Fruit fly (Drosophila melanogaster): ENCODE measurements around the gene CG43703.
A peak's percentile ranks its signal among the peaks of the same experiment; 100 is the strongest.

DNA sequence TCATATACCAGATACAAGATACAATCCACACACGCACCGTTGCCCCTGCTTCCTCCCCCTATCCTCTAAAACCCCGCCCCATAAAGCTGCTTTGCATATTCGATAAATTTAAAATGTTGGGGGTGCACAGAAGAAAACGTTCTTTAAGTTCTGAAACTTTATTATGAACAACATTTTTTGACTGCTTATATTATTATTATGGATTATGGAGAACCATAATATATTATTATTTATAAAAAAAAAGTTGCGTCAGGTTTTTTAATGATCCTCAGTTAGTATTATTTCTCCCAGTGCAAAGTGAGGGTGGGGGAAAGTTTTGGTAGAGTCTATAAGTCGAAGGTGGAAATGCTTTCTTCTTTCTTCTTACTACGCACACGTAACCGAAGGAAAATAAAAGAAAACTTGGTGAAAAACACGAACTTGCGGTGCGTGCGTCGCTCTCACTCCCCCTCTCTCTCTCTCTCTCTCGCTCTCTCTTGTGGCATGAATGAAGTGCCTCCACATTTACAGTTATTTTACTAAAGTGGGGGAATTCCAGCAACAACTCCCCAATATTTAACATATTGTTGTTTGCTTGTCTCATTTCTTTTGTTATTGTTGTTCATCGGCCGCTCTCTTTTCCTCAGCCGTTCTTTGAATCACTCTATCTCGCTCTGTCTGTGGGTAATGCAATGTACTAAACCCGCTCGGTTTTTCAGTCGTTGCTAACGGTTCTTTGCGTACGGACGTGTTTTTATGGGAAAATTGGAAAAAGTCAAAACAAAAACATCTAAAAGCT lies 24.2 kb downstream of the CG43703 start:
- TF ChIP-seq psq (optimal IDR thresholded peaks at IDR 0.05) (no peak), Dll (optimal IDR thresholded peaks at IDR 0.05) (no peak), CG8478 (optimal IDR thresholded peaks at IDR 0.05) (peak; percentile 1), usp (GFP tag; optimal IDR thresholded peaks at IDR 0.05) (no peak), pan (optimal IDR thresholded peaks at IDR 0.05) (no peak)

Data from whole organism.